Fruit fly (Drosophila melanogaster) whole organism, embryonic: Measurements from ENCODE around the gene org-1.

Experiments
- Adf1 ChIP-seq: fragments of 200-800 bp; sonication (Bioruptor generic); IDR thresholded peaks from 2 replicates; pipeline ENCODE4 v1.3.6; 2022; ENCODE audit warnings: missing biosample characterization, missing genetic modification characterization
- B-H1 ChIP-seq: fragments of 200-800 bp; sonication (Bioruptor generic); IDR thresholded peaks from 3 replicates; pipeline ENCODE4 v1.3.6; 2022; ENCODE audit warnings: missing biosample characterization, missing genetic modification characterization
- B-H2 ChIP-seq: fragments of 200-800 bp; sonication (Bioruptor generic); optimal IDR thresholded peaks from 2 replicates; lab custom pipeline; 2018; ENCODE audit warnings: missing biosample characterization, mild to moderate bottlenecking, missing genetic modification characterization
- Bgb ChIP-seq: fragments of 200-800 bp; sonication (Bioruptor generic); IDR thresholded peaks from 2 replicates; pipeline ENCODE4 v1.3.6; 2022; ENCODE audit warnings: missing biosample characterization, missing genetic modification characterization; ENCODE audit not compliant: partially characterized antibody
- CG11723 ChIP-seq: fragments of 200-800 bp; sonication (Bioruptor generic); optimal IDR thresholded peaks from 2 replicates; lab custom pipeline; 2017; ENCODE audit warnings: missing biosample characterization, mild to moderate bottlenecking, missing genetic modification characterization
- CG15601 ChIP-seq: fragments of 200-800 bp; sonication (Bioruptor generic); optimal IDR thresholded peaks from 3 replicates; lab custom pipeline; 2019; ENCODE audit warnings: missing biosample characterization, mild to moderate bottlenecking, missing genetic modification characterization, moderate library complexity
- CG17328 ChIP-seq: fragments of 200-800 bp; sonication (Bioruptor generic); IDR thresholded peaks from 2 replicates; pipeline ENCODE4 v1.3.6; 2022; ENCODE audit warnings: missing biosample characterization, missing genetic modification characterization
- CG17568 ChIP-seq: fragments of 200-800 bp; sonication (Bioruptor generic); optimal IDR thresholded peaks from 2 replicates; lab custom pipeline; 2018; ENCODE audit warnings: missing biosample characterization, mild to moderate bottlenecking, missing genetic modification characterization, moderate library complexity
- CG17912 ChIP-seq: fragments of 200-800 bp; sonication (Bioruptor generic); optimal IDR thresholded peaks from 2 replicates; lab custom pipeline; 2018; ENCODE audit warnings: missing biosample characterization, mild to moderate bottlenecking, missing genetic modification characterization
- CG2199 ChIP-seq: fragments of 200-800 bp; sonication (Bioruptor generic); IDR thresholded peaks from 3 replicates; pipeline ENCODE4 v1.3.6; 2022; ENCODE audit warnings: missing biosample characterization, missing genetic modification characterization
- CG31441 ChIP-seq: fragments of 200-800 bp; sonication (Bioruptor generic); IDR thresholded peaks from 2 replicates; pipeline ENCODE4 v1.3.6; 2022; ENCODE audit warnings: missing biosample characterization, missing genetic modification characterization
- CG32532 ChIP-seq: fragments of 200-800 bp; sonication (Bioruptor generic); IDR thresholded peaks from 2 replicates; pipeline ENCODE4 v1.3.6; 2022; ENCODE audit warnings: missing biosample characterization, missing genetic modification characterization
- CG33557 ChIP-seq: fragments of 200-800 bp; sonication (Bioruptor generic); optimal IDR thresholded peaks from 2 replicates; lab custom pipeline; 2019; ENCODE audit warnings: missing biosample characterization, mild to moderate bottlenecking, missing genetic modification characterization, moderate library complexity
- CG3847 ChIP-seq: fragments of 200-800 bp; sonication (Bioruptor generic); IDR thresholded peaks from 2 replicates; pipeline ENCODE4 v1.3.6; 2022; ENCODE audit warnings: missing biosample characterization, missing genetic modification characterization
- CG4328 ChIP-seq: fragments of 200-800 bp; sonication (Bioruptor generic); optimal IDR thresholded peaks from 3 replicates; lab custom pipeline; 2017; ENCODE audit warnings: missing biosample characterization, missing genetic modification reagents, missing genetic modification characterization
- CG4360 ChIP-seq: fragments of 200-800 bp; sonication (Bioruptor generic); IDR thresholded peaks from 2 replicates; pipeline ENCODE4 v1.3.6; 2022; ENCODE audit warnings: missing biosample characterization, missing genetic modification characterization
- CG7271 ChIP-seq: fragments of 200-800 bp; sonication (Bioruptor generic); optimal IDR thresholded peaks from 2 replicates; lab custom pipeline; 2018; ENCODE audit warnings: missing biosample characterization, mild to moderate bottlenecking, missing genetic modification characterization, moderate library complexity
- CG7745 ChIP-seq: fragments of 200-800 bp; sonication (Bioruptor generic); optimal IDR thresholded peaks from 2 replicates; lab custom pipeline; 2018; ENCODE audit warnings: missing biosample characterization, mild to moderate bottlenecking, missing genetic modification characterization, moderate library complexity
- CG8359 ChIP-seq: fragments of 200-800 bp; sonication (Bioruptor generic); optimal IDR thresholded peaks from 2 replicates; lab custom pipeline; 2017; ENCODE audit warnings: missing biosample characterization, mild to moderate bottlenecking, missing genetic modification characterization, borderline replicate concordance
- CG9215 ChIP-seq: fragments of 200-800 bp; sonication (Bioruptor generic); IDR thresholded peaks from 2 replicates; pipeline ENCODE4 v1.3.6; 2022; ENCODE audit warnings: missing biosample characterization, missing genetic modification characterization
- Deaf1 ChIP-seq: fragments of 200-800 bp; optimal IDR thresholded peaks from 3 replicates; lab custom pipeline; 2019; ENCODE audit warnings: missing biosample characterization, mild to moderate bottlenecking, missing genetic modification characterization, moderate library complexity
- Drgx ChIP-seq: fragments of 200-800 bp; sonication (Bioruptor generic); IDR thresholded peaks from 2 replicates; pipeline ENCODE4 v1.3.6; 2022; ENCODE audit warnings: missing biosample characterization, missing genetic modification characterization
- E2f1 ChIP-seq: fragments of 200-800 bp; sonication (Bioruptor generic); IDR thresholded peaks from 2 replicates; pipeline ENCODE4 v1.3.6; 2022; ENCODE audit warnings: missing biosample characterization, missing genetic modification characterization
- Gug ChIP-seq: fragments of 200-800 bp; sonication (Bioruptor generic); IDR thresholded peaks from 4 replicates; pipeline ENCODE4 v1.3.6; 2022; ENCODE audit warnings: missing biosample characterization, missing genetic modification characterization
- Hand ChIP-seq: fragments of 200-800 bp; sonication (Bioruptor generic); optimal IDR thresholded peaks from 2 replicates; lab custom pipeline; 2017; ENCODE audit warnings: mild to moderate bottlenecking, missing biosample characterization, missing genetic modification reagents, missing genetic modification characterization
- Jarid2 ChIP-seq: fragments of 200-800 bp; sonication (Bioruptor generic); optimal IDR thresholded peaks from 3 replicates; lab custom pipeline; 2017; ENCODE audit warnings: mild to moderate bottlenecking, missing biosample characterization, missing genetic modification reagents, missing genetic modification characterization
- Mad ChIP-seq: fragments of 200-800 bp; sonication (Bioruptor generic); optimal IDR thresholded peaks from 2 replicates; lab custom pipeline; 2016; ENCODE audit warnings: missing biosample characterization, missing genetic modification characterization
- NFAT ChIP-seq: fragments of 200-800 bp; sonication (Bioruptor generic); IDR thresholded peaks from 2 replicates; pipeline ENCODE4 v1.3.6; 2022; ENCODE audit warnings: missing biosample characterization, missing genetic modification characterization
- PHDP ChIP-seq: fragments of 200-800 bp; sonication (Bioruptor generic); optimal IDR thresholded peaks from 3 replicates; lab custom pipeline; 2018; ENCODE audit warnings: missing biosample characterization, mild to moderate bottlenecking, missing genetic modification characterization, moderate library complexity
- Poxn ChIP-seq: fragments of 200-800 bp; sonication (Bioruptor generic); IDR thresholded peaks from 2 replicates; pipeline ENCODE4 v1.3.6; 2022; ENCODE audit warnings: missing biosample characterization, missing genetic modification characterization
- Trl ChIP-seq, 3 experiments: fragments of >200 bp in 2 of 3; fragments of 200-800 bp in 1 of 3; sonication (Bioruptor generic) in 1 of 3; optimal IDR thresholded peaks; 2 replicates in 1 of 3; 3 replicates in 2 of 3; lab custom pipeline; 2016 to 2017; ENCODE audit warnings: missing biosample characterization in 1 of 3, missing genetic modification characterization in 1 of 3
- Usf ChIP-seq: fragments of 200-800 bp; sonication (Bioruptor generic); optimal IDR thresholded peaks from 2 replicates; lab custom pipeline; 2017; ENCODE audit warnings: missing genotype, missing biosample characterization, missing genetic modification characterization
- YL-1 ChIP-seq: fragments of 200-800 bp; sonication (Bioruptor generic); optimal IDR thresholded peaks from 3 replicates; lab custom pipeline; 2017; ENCODE audit warnings: missing biosample characterization, mild to moderate bottlenecking, missing genetic modification characterization
- aop ChIP-seq: fragments of 200-800 bp; sonication (Bioruptor generic); IDR thresholded peaks from 2 replicates; pipeline ENCODE4 v1.3.6; 2022; ENCODE audit warnings: missing biosample characterization, missing genetic modification characterization
- bbx ChIP-seq: fragments of 200-800 bp; sonication (Bioruptor generic); IDR thresholded peaks from 2 replicates; pipeline ENCODE4 v1.3.6; 2022; ENCODE audit warnings: missing biosample characterization, missing genetic modification characterization; ENCODE audit not compliant: partially characterized antibody
- ci ChIP-seq: fragments of 200-800 bp; sonication (Bioruptor generic); IDR thresholded peaks from 3 replicates; pipeline ENCODE4 v1.3.6; 2022; ENCODE audit warnings: missing biosample characterization, missing genetic modification characterization
- crc ChIP-seq: fragments of 200-800 bp; sonication (Bioruptor generic); optimal IDR thresholded peaks from 2 replicates; lab custom pipeline; 2016; ENCODE audit warnings: missing biosample characterization, missing genetic modification characterization
- cwo ChIP-seq: fragments of 200-800 bp; sonication (Bioruptor generic); optimal IDR thresholded peaks from 3 replicates; lab custom pipeline; 2017; ENCODE audit warnings: missing biosample characterization, missing genetic modification characterization, mild to moderate bottlenecking, moderate library complexity, missing genetic modification reagents
- gfzf ChIP-seq: fragments of 200-800 bp; sonication (Bioruptor generic); optimal IDR thresholded peaks from 2 replicates; lab custom pipeline; 2016; ENCODE audit warnings: missing biosample characterization, mild to moderate bottlenecking, missing genetic modification characterization, moderate library complexity
- grau ChIP-seq: fragments of 200-800 bp; optimal IDR thresholded peaks from 3 replicates; lab custom pipeline; 2019; ENCODE audit warnings: missing biosample characterization, mild to moderate bottlenecking, missing genetic modification characterization, moderate library complexity
- kni ChIP-seq: fragments of 200-800 bp; sonication (Bioruptor generic); optimal IDR thresholded peaks from 3 replicates; lab custom pipeline; 2017; ENCODE audit warnings: mild to moderate bottlenecking, missing biosample characterization, missing genetic modification reagents, missing genetic modification characterization
- lilli ChIP-seq: fragments of 200-800 bp; sonication (Bioruptor generic); optimal IDR thresholded peaks from 3 replicates; lab custom pipeline; 2016; ENCODE audit warnings: missing biosample characterization, missing genetic modification characterization
- org-1 ChIP-seq: fragments of 200-800 bp; sonication (Bioruptor generic); optimal IDR thresholded peaks from 2 replicates; lab custom pipeline; 2017; ENCODE audit warnings: missing biosample characterization, missing genetic modification characterization
- salm ChIP-seq: fragments of 200-800 bp; sonication (Bioruptor generic); optimal IDR thresholded peaks from 2 replicates; lab custom pipeline; 2018; ENCODE audit warnings: missing biosample characterization, mild to moderate bottlenecking, missing genetic modification characterization
- sens ChIP-seq: fragments of 200-800 bp; sonication (Bioruptor generic); peaks from one replicate; lab custom pipeline; 2016; ENCODE audit warnings: missing biosample characterization, missing genetic modification characterization
- seq ChIP-seq: fragments of 200-800 bp; sonication (Bioruptor generic); IDR thresholded peaks from 2 replicates; pipeline ENCODE4 v1.3.6; 2022; ENCODE audit warnings: missing biosample characterization, missing genetic modification characterization
- tap ChIP-seq: fragments of 200-800 bp; optimal IDR thresholded peaks from 3 replicates; lab custom pipeline; 2019; ENCODE audit warnings: missing biosample characterization, mild to moderate bottlenecking, missing genetic modification characterization, moderate library complexity
- toy ChIP-seq: fragments of 200-800 bp; sonication (Bioruptor generic); IDR thresholded peaks from 2 replicates; pipeline ENCODE4 v1.3.6; 2022; ENCODE audit warnings: missing biosample characterization, missing genetic modification characterization
- unpg ChIP-seq: fragments of 200-800 bp; sonication (Bioruptor generic); optimal IDR thresholded peaks from 3 replicates; lab custom pipeline; 2018; ENCODE audit warnings: missing biosample characterization, mild to moderate bottlenecking, missing genetic modification characterization, moderate library complexity
- wor ChIP-seq: fragments of 200-800 bp; sonication (Bioruptor generic); IDR thresholded peaks from 2 replicates; pipeline ENCODE4 v1.3.6; 2022; ENCODE audit warnings: missing biosample characterization, missing genetic modification characterization

org-1 gene

dm6 chrX:8409793-8410192 is 45.1 kb downstream of the org-1 start:
- no peak for TF ChIP-seq crc (GFP tag; lab: Kevin White, UChicago)
- TF ChIP-seq CG17328: peak; percentile 63; the same call in 1 of the 2 replicates
- peak; percentile 42 for TF ChIP-seq CG17912 (GFP tag; lab: Kevin White, UChicago)
- TF ChIP-seq CG8359 (GFP tag; lab: Kevin White, UChicago): peak; percentile 32
- TF ChIP-seq CG2199 (GFP tag; lab: Robert Waterston, UW): 0 out of 3 replicates have a peak, but pooled peaks have one; percentile 39
- TF ChIP-seq Deaf1 (tag; lab: Kevin White, UChicago): peak; percentile 53
- peak; percentile 93 for TF ChIP-seq Adf1 (GFP tag; lab: Robert Waterston, UW)
- TF ChIP-seq seq: peak; percentile 67; the same call in 1 of the 2 replicates
- peak; percentile 80 for TF ChIP-seq CG7745 (tag; lab: Kevin White, UChicago)
- peak; percentile 96 for TF ChIP-seq ci
- no peak for TF ChIP-seq Usf (GFP tag; lab: Kevin White, UChicago)
- peak in 1 of 2 experiments; percentile 66 for TF ChIP-seq Trl (optimal IDR thresholded peaks at IDR 0.05; lab: Kevin White, UChicago)
- TF ChIP-seq Trl (GFP tag; optimal IDR thresholded peaks at IDR 0.05; lab: Kevin White, UChicago): no peak
- peak; percentile 89 for TF ChIP-seq CG3847 (GFP tag; lab: Robert Waterston, UW)
- no peak for TF ChIP-seq org-1
- peak; percentile 84 for TF ChIP-seq CG32532 (GFP tag; lab: Robert Waterston, UW)
- peak; percentile 33 for TF ChIP-seq YL-1 (GFP tag; lab: Kevin White, UChicago)
- peak; percentile 34 for TF ChIP-seq CG33557 (GFP tag; lab: Kevin White, UChicago)
- TF ChIP-seq kni (GFP tag; lab: Kevin White, UChicago): peak; percentile 87
- peak; percentile 39; the same call in 1 of the 2 replicates for TF ChIP-seq Bgb (GFP tag; lab: Robert Waterston, UW)
- TF ChIP-seq B-H1 (GFP tag; lab: Robert Waterston, UW): peak; percentile 16; the same call in 1 of the 3 replicates
- peak; percentile 39 for TF ChIP-seq grau (tag; lab: Kevin White, UChicago)
- TF ChIP-seq aop (GFP tag; lab: Robert Waterston, UW): no peak
- TF ChIP-seq lilli (GFP tag; lab: Kevin White, UChicago): peak; percentile 4
- peak; percentile 31 for TF ChIP-seq unpg (GFP tag; lab: Kevin White, UChicago)
- TF ChIP-seq B-H2: peak; percentile 98
- TF ChIP-seq tap: peak; percentile 35
- peak; percentile 66 for TF ChIP-seq sens (GFP tag; lab: Kevin White, UChicago)
- no peak; the same call in 1 of the 2 replicates for TF ChIP-seq CG9215
- no peak for TF ChIP-seq Jarid2 (GFP tag; lab: Kevin White, UChicago)
- TF ChIP-seq toy (GFP tag; lab: Robert Waterston, UW): peak; percentile 92
- peak; percentile 90 for TF ChIP-seq Hand (GFP tag; lab: Kevin White, UChicago)
- TF ChIP-seq Drgx (GFP tag; lab: Robert Waterston, UW): peak; percentile 97
- TF ChIP-seq CG7271: peak; percentile 19
- TF ChIP-seq salm (tag; lab: Kevin White, UChicago): peak; percentile 34
- TF ChIP-seq Mad (GFP tag; lab: Kevin White, UChicago): no peak
- no peak; the same call in 1 of the 2 replicates for TF ChIP-seq CG31441
- TF ChIP-seq E2f1 (GFP tag; lab: Robert Waterston, UW): peak; percentile 46; the same call in 1 of the 2 replicates
- TF ChIP-seq NFAT (GFP tag; lab: Robert Waterston, UW): peak; percentile 87
- no peak for TF ChIP-seq gfzf
- TF ChIP-seq CG15601 (tag; lab: Kevin White, UChicago): peak; percentile 26
- TF ChIP-seq PHDP: peak; percentile 72
- no peak for TF ChIP-seq Gug (GFP tag; lab: Robert Waterston, UW)
- TF ChIP-seq CG4328: peak; percentile 83
- peak; percentile 72 for TF ChIP-seq CG11723 (GFP tag; lab: Kevin White, UChicago)
- peak; percentile 1 for TF ChIP-seq cwo (GFP tag; lab: Kevin White, UChicago)
- peak; percentile 44 for TF ChIP-seq CG4360 (GFP tag; lab: Robert Waterston, UW)
- 0 out of 2 replicates have a peak, but pooled peaks have one; percentile 28 for TF ChIP-seq Poxn (GFP tag; lab: Robert Waterston, UW)
- TF ChIP-seq wor (GFP tag; lab: Robert Waterston, UW): no peak
- TF ChIP-seq CG17568 (GFP tag; lab: Kevin White, UChicago): peak; percentile 43
- peak; percentile 71; the same call in 1 of the 2 replicates for TF ChIP-seq bbx (GFP tag; lab: Robert Waterston, UW)
